Fruit fly (Drosophila melanogaster) whole organism, embryonic: ENCODE measurements around the gene CG11980.

Experiments
- Ada2b ChIP-seq: fragments of 200-800 bp; sonication (Bioruptor generic); IDR thresholded peaks from 2 replicates; pipeline ENCODE4 v1.3.6; 2022; ENCODE audit warnings: missing biosample characterization, missing genetic modification characterization
- Atf6 ChIP-seq: fragments of 200-800 bp; sonication (Bioruptor generic); IDR thresholded peaks from 2 replicates; pipeline ENCODE4 v1.3.6; 2022; ENCODE audit warnings: missing biosample characterization, missing genetic modification characterization
- B-H2 ChIP-seq: fragments of 200-800 bp; sonication (Bioruptor generic); optimal IDR thresholded peaks from 2 replicates; lab custom pipeline; 2018; ENCODE audit warnings: missing biosample characterization, mild to moderate bottlenecking, missing genetic modification characterization
- CG10274 ChIP-seq: fragments of 200-800 bp; sonication (Bioruptor generic); optimal IDR thresholded peaks from 3 replicates; lab custom pipeline; 2017; ENCODE audit warnings: missing biosample characterization, mild to moderate bottlenecking, missing genetic modification characterization
- CG11456 ChIP-seq: fragments of 200-800 bp; sonication (Bioruptor generic); IDR thresholded peaks from 3 replicates; pipeline ENCODE4 v1.3.6; 2022; ENCODE audit warnings: missing biosample characterization, missing genetic modification characterization
- CG11504 ChIP-seq: fragments of 200-800 bp; sonication (Bioruptor generic); optimal IDR thresholded peaks from 3 replicates; lab custom pipeline; 2019; ENCODE audit warnings: missing biosample characterization, mild to moderate bottlenecking, missing genetic modification characterization, moderate library complexity
- CG12219 ChIP-seq: fragments of 200-800 bp; sonication (Bioruptor generic); optimal IDR thresholded peaks from 3 replicates; lab custom pipeline; 2018; ENCODE audit warnings: missing biosample characterization, mild to moderate bottlenecking, missing genetic modification characterization
- CG13624 ChIP-seq: fragments of 200-800 bp; sonication (Bioruptor generic); optimal IDR thresholded peaks from 2 replicates; lab custom pipeline; 2016; ENCODE audit warnings: missing biosample characterization, missing genetic modification characterization
- CG15011 ChIP-seq: fragments of 200-800 bp; sonication (Bioruptor generic); optimal IDR thresholded peaks from 3 replicates; lab custom pipeline; 2018; ENCODE audit warnings: missing biosample characterization, mild to moderate bottlenecking, missing genetic modification characterization
- CG15073 ChIP-seq: fragments of 200-800 bp; sonication (Bioruptor generic); optimal IDR thresholded peaks from 2 replicates; lab custom pipeline; 2016; ENCODE audit warnings: missing biosample characterization, missing genetic modification characterization
- CG15269 ChIP-seq: fragments of 200-800 bp; sonication (Bioruptor generic); optimal IDR thresholded peaks from 2 replicates; lab custom pipeline; 2018; ENCODE audit warnings: missing biosample characterization, mild to moderate bottlenecking, missing genetic modification characterization, moderate library complexity
- CG1603 ChIP-seq: fragments of 200-800 bp; sonication (Bioruptor generic); optimal IDR thresholded peaks from 2 replicates; lab custom pipeline; 2019; ENCODE audit warnings: missing biosample characterization, mild to moderate bottlenecking, missing genetic modification characterization, moderate library complexity
- CG17912 ChIP-seq: fragments of 200-800 bp; sonication (Bioruptor generic); optimal IDR thresholded peaks from 2 replicates; lab custom pipeline; 2018; ENCODE audit warnings: missing biosample characterization, mild to moderate bottlenecking, missing genetic modification characterization
- CG2120 ChIP-seq: fragments of 200-800 bp; sonication (Bioruptor generic); optimal IDR thresholded peaks from 3 replicates; lab custom pipeline; 2016; ENCODE audit warnings: missing biosample characterization, missing genetic modification characterization
- CG2889 ChIP-seq: fragments of 200-800 bp; sonication (Bioruptor generic); IDR thresholded peaks from 3 replicates; pipeline ENCODE4 v1.3.6; 2022; ENCODE audit warnings: missing biosample characterization, missing genetic modification characterization
- CG30403 ChIP-seq: fragments of 200-800 bp; sonication (Bioruptor generic); optimal IDR thresholded peaks from 3 replicates; lab custom pipeline; 2016; ENCODE audit warnings: missing biosample characterization, missing genetic modification characterization
- CG3281 ChIP-seq: fragments of 200-800 bp; sonication (Bioruptor generic); optimal IDR thresholded peaks from 3 replicates; lab custom pipeline; 2017; ENCODE audit warnings: missing biosample characterization, mild to moderate bottlenecking, missing genetic modification characterization
- CG3407 ChIP-seq: fragments of 200-800 bp; sonication (Bioruptor generic); optimal IDR thresholded peaks from 2 replicates; lab custom pipeline; 2018; ENCODE audit warnings: missing biosample characterization, mild to moderate bottlenecking, missing genetic modification characterization
- CG4328 ChIP-seq: fragments of 200-800 bp; sonication (Bioruptor generic); optimal IDR thresholded peaks from 3 replicates; lab custom pipeline; 2017; ENCODE audit warnings: missing biosample characterization, missing genetic modification reagents, missing genetic modification characterization
- CG9797 ChIP-seq: fragments of 200-800 bp; sonication (Bioruptor generic); optimal IDR thresholded peaks from 3 replicates; lab custom pipeline; 2018; ENCODE audit warnings: missing biosample characterization, mild to moderate bottlenecking, missing genetic modification characterization
- CG9876 ChIP-seq: fragments of 200-800 bp; sonication (Bioruptor generic); optimal IDR thresholded peaks from 2 replicates; lab custom pipeline; 2016; ENCODE audit warnings: missing biosample characterization, missing genetic modification characterization
- Camta ChIP-seq: fragments of 200-800 bp; sonication (Bioruptor generic); optimal IDR thresholded peaks from 2 replicates; lab custom pipeline; 2016; ENCODE audit warnings: missing biosample characterization, missing genetic modification characterization
- CoRest ChIP-seq: fragments of 200-800 bp; sonication (Bioruptor generic); optimal IDR thresholded peaks from 3 replicates; lab custom pipeline; 2018; ENCODE audit warnings: missing biosample characterization, mild to moderate bottlenecking, missing genetic modification characterization, moderate library complexity
- Dad ChIP-seq: fragments of 200-800 bp; sonication (Bioruptor generic); optimal IDR thresholded peaks from 3 replicates; lab custom pipeline; 2016; ENCODE audit warnings: missing biosample characterization, missing genetic modification characterization
- Doc3 ChIP-seq: fragments of 200-800 bp; sonication (Bioruptor generic); IDR thresholded peaks from 3 replicates; pipeline ENCODE4 v1.3.6; 2022; ENCODE audit warnings: missing biosample characterization, missing genetic modification characterization; ENCODE audit not compliant: partially characterized antibody
- Gug ChIP-seq: fragments of 200-800 bp; sonication (Bioruptor generic); IDR thresholded peaks from 4 replicates; pipeline ENCODE4 v1.3.6; 2022; ENCODE audit warnings: missing biosample characterization, missing genetic modification characterization
- HLH54F ChIP-seq: fragments of 200-800 bp; sonication (Bioruptor generic); optimal IDR thresholded peaks from 3 replicates; lab custom pipeline; 2016; ENCODE audit warnings: missing biosample characterization, missing genetic modification characterization
- Lim3 ChIP-seq: fragments of 200-800 bp; sonication (Bioruptor generic); IDR thresholded peaks from 2 replicates; pipeline ENCODE4 v1.3.6; 2022; ENCODE audit warnings: missing biosample characterization, missing genetic modification characterization
- Oaz ChIP-seq: fragments of 200-800 bp; sonication (Bioruptor generic); IDR thresholded peaks from 2 replicates; pipeline ENCODE4 v1.3.6; 2022; ENCODE audit warnings: missing biosample characterization, missing genetic modification characterization
- Sox102F ChIP-seq: fragments of 200-800 bp; sonication (Bioruptor generic); optimal IDR thresholded peaks from 2 replicates; lab custom pipeline; 2018; ENCODE audit warnings: missing biosample characterization, mild to moderate bottlenecking, missing genetic modification characterization, moderate library complexity
- Sry-β ChIP-seq: fragments of 200-800 bp; sonication (Bioruptor generic); optimal IDR thresholded peaks from 2 replicates; lab custom pipeline; 2018; ENCODE audit warnings: missing biosample characterization, mild to moderate bottlenecking, missing genetic modification characterization, moderate library complexity
- Trl ChIP-seq, 3 experiments: fragments of >200 bp in 2 of 3; fragments of 200-800 bp in 1 of 3; sonication (Bioruptor generic) in 1 of 3; optimal IDR thresholded peaks; 2 replicates in 1 of 3; 3 replicates in 2 of 3; lab custom pipeline; 2016 to 2017; ENCODE audit warnings: missing biosample characterization in 1 of 3, missing genetic modification characterization in 1 of 3
- Vsx1 ChIP-seq: fragments of 200-800 bp; sonication (Bioruptor generic); optimal IDR thresholded peaks from 2 replicates; lab custom pipeline; 2017; ENCODE audit warnings: missing biosample characterization, mild to moderate bottlenecking, missing genetic modification characterization, missing genetic modification reagents
- ato ChIP-seq: fragments of 200-800 bp; sonication (Bioruptor generic); IDR thresholded peaks from 2 replicates; pipeline ENCODE4 v1.3.6; 2022; ENCODE audit warnings: missing biosample characterization, missing genetic modification characterization; ENCODE audit not compliant: partially characterized antibody
- bbx ChIP-seq: fragments of 200-800 bp; sonication (Bioruptor generic); IDR thresholded peaks from 2 replicates; pipeline ENCODE4 v1.3.6; 2022; ENCODE audit warnings: missing biosample characterization, missing genetic modification characterization; ENCODE audit not compliant: partially characterized antibody
- danr ChIP-seq: fragments of 200-800 bp; sonication (Bioruptor generic); IDR thresholded peaks from 2 replicates; pipeline ENCODE4 v1.3.6; 2022; ENCODE audit warnings: missing biosample characterization, missing genetic modification characterization
- en ChIP-seq: fragments of 200-800 bp; sonication (Bioruptor generic); optimal IDR thresholded peaks from 2 replicates; lab custom pipeline; 2016; ENCODE audit warnings: missing biosample characterization, missing genetic modification characterization
- fd64A ChIP-seq: fragments of 200-800 bp; sonication (Bioruptor generic); optimal IDR thresholded peaks from 3 replicates; lab custom pipeline; 2018; ENCODE audit warnings: missing biosample characterization, mild to moderate bottlenecking, missing genetic modification characterization
- hth ChIP-seq: fragments of >200 bp; optimal IDR thresholded peaks from 2 replicates; lab custom pipeline; 2017; ENCODE audit warnings: inconsistent platforms
- insv ChIP-seq, 2 experiments: fragments of 200-800 bp; sonication (Bioruptor generic); optimal IDR thresholded peaks; 3 replicates each; lab custom pipeline; 2016 to 2018; ENCODE audit warnings: missing biosample characterization in 2 of 2, missing genetic modification characterization in 2 of 2
- inv ChIP-seq: fragments of 200-800 bp; sonication (Bioruptor generic); IDR thresholded peaks from 2 replicates; pipeline ENCODE4 v1.3.6; 2022; ENCODE audit warnings: missing biosample characterization, missing genetic modification characterization; ENCODE audit not compliant: partially characterized antibody
- kah ChIP-seq: fragments of 200-800 bp; sonication (Bioruptor generic); optimal IDR thresholded peaks from 2 replicates; lab custom pipeline; 2018; ENCODE audit warnings: missing biosample characterization, mild to moderate bottlenecking, missing genetic modification characterization
- lab ChIP-seq: fragments of 200-800 bp; sonication (Bioruptor generic); optimal IDR thresholded peaks from 3 replicates; lab custom pipeline; 2017; ENCODE audit warnings: missing biosample characterization, missing genetic modification characterization, mild to moderate bottlenecking, moderate library complexity, missing genetic modification reagents
- otp ChIP-seq: fragments of 200-800 bp; sonication (Bioruptor generic); IDR thresholded peaks from 3 replicates; pipeline ENCODE4, ENCODE4 v1.3.6; 2022; ENCODE audit warnings: missing biosample characterization, missing genetic modification characterization
- pita ChIP-seq: fragments of 200-800 bp; sonication (Bioruptor generic); optimal IDR thresholded peaks from 2 replicates; lab custom pipeline; 2017; ENCODE audit warnings: missing biosample characterization, mild to moderate bottlenecking, missing genetic modification characterization
- rib ChIP-seq: fragments of 200-800 bp; sonication (Bioruptor generic); IDR thresholded peaks from 2 replicates; pipeline ENCODE4 v1.3.6; 2022; ENCODE audit warnings: missing biosample characterization, missing genetic modification characterization
- sens ChIP-seq: fragments of 200-800 bp; sonication (Bioruptor generic); peaks from one replicate; lab custom pipeline; 2016; ENCODE audit warnings: missing biosample characterization, missing genetic modification characterization
- stwl ChIP-seq: fragments of 200-800 bp; sonication (Bioruptor generic); optimal IDR thresholded peaks from 3 replicates; lab custom pipeline; 2018; ENCODE audit warnings: missing biosample characterization, mild to moderate bottlenecking, missing genetic modification characterization, moderate library complexity
- sug ChIP-seq: fragments of 200-800 bp; optimal IDR thresholded peaks from 2 replicates; lab custom pipeline; 2019; ENCODE audit warnings: missing biosample characterization, mild to moderate bottlenecking, missing genetic modification characterization, moderate library complexity
- toy ChIP-seq: fragments of 200-800 bp; sonication (Bioruptor generic); IDR thresholded peaks from 2 replicates; pipeline ENCODE4 v1.3.6; 2022; ENCODE audit warnings: missing biosample characterization, missing genetic modification characterization
- zfh2 ChIP-seq: fragments of 200-800 bp; sonication (Bioruptor generic); optimal IDR thresholded peaks from 2 replicates; lab custom pipeline; 2016; ENCODE audit warnings: missing biosample characterization, missing genetic modification characterization

The CG11980 gene

dm6 chr3R:9039448-9039847 is 35.6 kb downstream of the CG11980 start, which contains the start of gene neur (continued):
- TF ChIP-seq bbx (GFP tag; lab: Robert Waterston, UW) (peak; percentile 60; the same call in 1 of the 2 replicates), kah (GFP tag; lab: Kevin White, UChicago) (no peak), Sry-β (no peak), inv (GFP tag; lab: Robert Waterston, UW) (peak; percentile 65), CoRest (tag; lab: Kevin White, UChicago) (peak; percentile 75), stwl (tag; lab: Kevin White, UChicago) (peak; percentile 94), Vsx1 (GFP tag; lab: Kevin White, UChicago) (no peak), CG15269 (tag; lab: Kevin White, UChicago) (no peak), HLH54F (GFP tag; lab: Kevin White, UChicago) (peak; percentile 17), Lim3 (no peak), danr (GFP tag; lab: Robert Waterston, UW) (no peak), hth (no peak), CG15011 (no peak), lab (GFP tag; lab: Kevin White, UChicago) (peak; percentile 18), CG4328 (GFP tag; lab: Kevin White, UChicago) (peak; percentile 15), pita (GFP tag; lab: Kevin White, UChicago) (no peak), otp (GFP tag; lab: Robert Waterston, UW) (no peak), Gug (GFP tag; lab: Robert Waterston, UW) (no peak), CG10274 (GFP tag; lab: Kevin White, UChicago) (no peak), B-H2 (GFP tag; lab: Kevin White, UChicago) (no peak), rib (no peak), sens (GFP tag; lab: Kevin White, UChicago) (peak; percentile 76), CG13624 (GFP tag; lab: Kevin White, UChicago) (no peak), CG11456 (GFP tag; lab: Robert Waterston, UW) (no peak), en (GFP tag; lab: Kevin White, UChicago) (no peak), CG30403 (GFP tag; lab: Kevin White, UChicago) (peak; percentile 26), insv (GFP tag; optimal IDR thresholded peaks at IDR 0.05; lab: Kevin White, UChicago) (peak in 1 of 2 experiments; percentile 22), Trl (optimal IDR thresholded peaks at IDR 0.05; lab: Kevin White, UChicago) (no peak), Trl (GFP tag; optimal IDR thresholded peaks at IDR 0.05; lab: Kevin White, UChicago) (no peak), CG3281 (peak; percentile 39), Sox102F (GFP tag; lab: Kevin White, UChicago) (no peak), CG17912 (no peak), Ada2b (GFP tag; lab: Robert Waterston, UW) (no peak), Oaz (GFP tag; lab: Robert Waterston, UW) (no peak), Atf6 (GFP tag; lab: Robert Waterston, UW) (no peak), zfh2 (GFP tag; lab: Kevin White, UChicago) (peak; percentile 18), Camta (GFP tag; lab: Kevin White, UChicago) (no peak), CG15073 (no peak), Dad (GFP tag; lab: Kevin White, UChicago) (no peak), CG9876 (GFP tag; lab: Kevin White, UChicago) (no peak), toy (GFP tag; lab: Robert Waterston, UW) (no peak), fd64A (no peak), CG2889 (GFP tag; lab: Robert Waterston, UW) (no peak), CG3407 (GFP tag; lab: Kevin White, UChicago) (peak; percentile 0), Doc3 (GFP tag; lab: Robert Waterston, UW) (peak; percentile 59), sug (tag; lab: Kevin White, UChicago) (peak; percentile 59), CG12219 (GFP tag; lab: Kevin White, UChicago) (no peak), CG2120 (GFP tag; lab: Kevin White, UChicago) (peak; percentile 19), CG1603 (tag; lab: Kevin White, UChicago) (peak; percentile 29), CG9797 (GFP tag; lab: Kevin White, UChicago) (peak; percentile 88), CG11504 (tag; lab: Kevin White, UChicago) (no peak), ato (peak; percentile 58; the same call in 1 of the 2 replicates)
